Worm (Caenorhabditis elegans) whole organism, L1 larva: ENCODE results near the gene srj-1.

ENCODE experiments used
- alr-1 ChIP-seq: fragments of 200-800 bp; sonication (Bioruptor generic); optimal IDR thresholded peaks from 2 replicates; lab custom pipeline; 2018; ENCODE audit warnings: borderline replicate concordance, mild to moderate bottlenecking, missing genetic modification characterization, missing compliant biosample characterization
- ama-1 ChIP-seq: fragments of 150-350 bp; optimal IDR thresholded peaks from 2 replicates; lab custom pipeline; 2014
- fkh-10 ChIP-seq: sonication (generic microtip); optimal IDR thresholded peaks from 2 replicates; lab custom pipeline; 2017; ENCODE audit warnings: missing biosample characterization, missing genetic modification reagents, missing genetic modification characterization
- fos-1 ChIP-seq: fragments of 150-350 bp; optimal IDR thresholded peaks from 2 replicates; lab custom pipeline; 2014; ENCODE audit warnings: missing biosample characterization, missing genetic modification characterization
- grh-1 ChIP-seq: fragments of 200-800 bp; sonication (Bioruptor generic); IDR thresholded peaks from 2 replicates; pipeline ENCODE4 v1.3.6; 2022; ENCODE audit warnings: missing genetic modification reagents, missing genetic modification characterization, missing compliant biosample characterization
- lsy-2 ChIP-seq, 2 experiments: fragments of 150-350 bp; optimal IDR thresholded peaks; 2 replicates each; lab custom pipeline; 2014; ENCODE audit warnings: missing biosample characterization in 2 of 2, missing genetic modification characterization in 2 of 2

- TF ChIP-seq ama-1 (lab: Kevin White, UChicago) (no peak), lsy-2 (tag; optimal IDR thresholded peaks at IDR 0.05; lab: Kevin White, UChicago) (no peak), grh-1 (GFP tag; lab: Robert Waterston, UW) (no peak), fkh-10 (no peak), alr-1 (tag; lab: Kevin White, UChicago) (no peak), fos-1 (tag; lab: Kevin White, UChicago) (no peak)
Observed at ce11 chrIV:11950270-11950669, 15.0 kb downstream of the srj-1 start, which contains the start of gene tbx-36.
